Fruit fly (Drosophila melanogaster): ENCODE results near the gene CG9512.

Gene CG9512

DNA sequence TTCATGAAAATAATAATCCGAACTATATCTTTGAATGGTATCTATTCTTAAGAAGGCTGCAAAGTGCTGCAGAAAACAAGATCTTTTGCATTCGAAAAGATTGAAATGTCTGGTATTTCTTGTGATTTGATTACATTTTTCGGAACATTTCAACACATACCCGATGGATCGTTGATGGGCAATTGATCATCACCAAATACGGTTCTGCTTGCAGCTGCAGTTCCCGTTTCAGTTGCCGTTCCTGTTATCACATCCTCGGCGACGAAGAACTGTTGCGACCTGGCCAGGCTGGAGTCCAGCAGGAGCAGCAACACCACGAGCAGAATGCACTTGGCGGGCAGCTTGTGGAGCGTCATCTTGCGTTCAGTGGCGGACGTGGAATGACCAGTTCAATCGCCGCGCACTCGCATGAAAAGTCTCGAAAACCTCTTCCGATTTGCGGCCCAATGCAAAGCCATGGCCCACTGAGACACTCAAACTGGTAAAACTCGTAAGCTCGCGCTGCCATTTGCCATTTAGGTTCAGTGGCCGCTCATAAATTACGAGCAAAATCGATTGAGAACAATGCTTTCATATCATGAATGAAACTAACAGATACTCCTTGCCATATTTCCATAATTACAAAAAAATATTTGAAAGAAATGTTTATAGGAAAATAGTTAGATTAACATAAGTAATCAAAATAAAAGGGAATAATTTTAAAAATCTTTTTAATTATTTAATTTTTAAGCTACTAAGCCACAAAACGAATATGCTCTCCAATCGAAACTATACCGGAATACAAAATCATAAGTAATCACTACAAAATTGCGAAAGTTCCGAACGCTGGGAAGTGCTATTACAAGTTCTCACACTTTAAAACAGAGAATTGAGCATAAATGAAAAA lies 5.4 kb upstream of the CG9512 start, which contains the start of gene CG14406 (continued):
- TF ChIP-seq Pdp1 (GFP tag; optimal IDR thresholded peaks at IDR 0.05) (no peak), Side (GFP tag; optimal IDR thresholded peaks at IDR 0.05) (no peak), ewg (GFP tag; optimal IDR thresholded peaks at IDR 0.05) (no peak), rib (GFP tag; IDR thresholded peaks at IDR 0.05) (no peak), Drgx (GFP tag; IDR thresholded peaks at IDR 0.05) (0 out of 2 replicates have a peak, but pooled peaks have one; percentile 39), CG32767 (GFP tag; IDR thresholded peaks at IDR 0.05) (no peak), CG4617 (GFP tag; optimal IDR thresholded peaks at IDR 0.05; ENCODE audit: borderline replicate concordance) (no peak), Rx (GFP tag; IDR thresholded peaks at IDR 0.05) (no peak), inv (GFP tag; IDR thresholded peaks at IDR 0.05; ENCODE audit: partially characterized antibody) (no peak), CG17829 (tag; optimal IDR thresholded peaks at IDR 0.05) (no peak), pita (GFP tag; optimal IDR thresholded peaks at IDR 0.05) (no peak), cad (GFP tag; optimal IDR thresholded peaks at IDR 0.05) (no peak), HLH54F (GFP tag; optimal IDR thresholded peaks at IDR 0.05) (no peak), CG5953 (GFP tag; IDR thresholded peaks at IDR 0.05) (0 out of 2 replicates have a peak, but pooled peaks have one; percentile 34), Dbx (GFP tag; IDR thresholded peaks at IDR 0.05) (no peak), lilli (GFP tag; optimal IDR thresholded peaks at IDR 0.05) (no peak), CG10321 (GFP tag; IDR thresholded peaks at IDR 0.05) (no peak), CG7556 (GFP tag; optimal IDR thresholded peaks at IDR 0.05) (no peak), ab (GFP tag; optimal IDR thresholded peaks at IDR 0.05) (no peak), CG1792 (GFP tag; optimal IDR thresholded peaks at IDR 0.05) (no peak), Scr (GFP tag; IDR thresholded peaks at IDR 0.05; ENCODE audit: partially characterized antibody) (no peak), HLH3B (GFP tag; IDR thresholded peaks at IDR 0.05) (no peak), Lpt (GFP tag; optimal IDR thresholded peaks at IDR 0.05) (peak; percentile 75), CG14965 (GFP tag; optimal IDR thresholded peaks at IDR 0.05; ENCODE audit: borderline replicate concordance) (peak; percentile 84), CG11093 (GFP tag; IDR thresholded peaks at IDR 0.05) (no peak), ase (GFP tag; IDR thresholded peaks at IDR 0.05) (0 out of 3 replicates have a peak, but pooled peaks have one; percentile 15), Med (GFP tag) (peak; percentile 48), CG12219 (GFP tag; optimal IDR thresholded peaks at IDR 0.05) (no peak), CG6813 (GFP tag; optimal IDR thresholded peaks at IDR 0.05) (no peak)

DNA sequence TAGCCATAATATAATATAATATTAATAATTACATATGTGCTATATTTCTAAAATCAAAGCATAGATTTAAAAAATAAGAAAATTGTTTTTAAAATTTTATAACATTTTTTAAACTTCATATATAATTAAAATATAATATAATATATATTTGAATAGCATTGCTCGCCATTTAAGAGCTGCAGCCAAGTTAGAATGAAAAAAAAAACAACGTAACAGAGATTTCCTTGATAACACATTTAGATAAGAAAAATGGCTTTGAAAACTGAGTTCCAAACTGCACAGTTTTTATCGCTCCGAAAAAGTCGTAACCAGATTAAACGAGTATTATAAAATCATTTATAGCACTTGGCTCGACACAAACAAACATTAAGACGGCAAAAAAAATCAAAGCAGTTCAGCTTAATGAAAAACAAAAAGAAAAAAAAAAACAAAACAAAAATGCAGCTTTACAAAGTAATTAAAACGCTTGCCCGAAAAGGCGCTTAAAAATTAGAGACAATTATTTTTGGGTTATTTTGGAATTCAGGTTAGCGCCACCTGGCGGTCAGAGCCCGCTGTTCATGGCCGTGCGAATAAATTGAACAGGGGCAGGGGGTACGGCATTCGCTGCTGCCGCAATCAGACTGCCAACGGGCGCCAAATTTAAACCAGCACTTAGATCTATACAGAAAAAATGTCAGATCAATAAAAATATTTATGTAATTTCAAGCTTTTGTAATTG lies 4.5 kb upstream of the CG9512 start, which contains the start of gene fiz:
Gene fiz, minus strand, starts transcription at position 51 of the 721 bp plus-strand sequence.
- peak; percentile 9 for TF ChIP-seq sd (tag; optimal IDR thresholded peaks at IDR 0.05)
- no peak for TF ChIP-seq schlank (tag; optimal IDR thresholded peaks at IDR 0.05)
- TF ChIP-seq CG32532 (GFP tag; IDR thresholded peaks at IDR 0.05) = peak; percentile 19; the same call in 1 of the 2 replicates
- peak; percentile 88 for TF ChIP-seq CTCF (GFP tag; optimal IDR thresholded peaks at IDR 0.05)
- no peak for TF ChIP-seq Hsf (GFP tag; optimal IDR thresholded peaks at IDR 0.05)
- no peak for TF ChIP-seq Dek (tag; optimal IDR thresholded peaks at IDR 0.05)
- no peak for TF ChIP-seq fd102C (GFP tag; optimal IDR thresholded peaks at IDR 0.05)
- 0 out of 4 replicates have a peak, but pooled peaks have one; percentile 40 for TF ChIP-seq chinmo (GFP tag; IDR thresholded peaks at IDR 0.05; ENCODE audit: partially characterized antibody)
- TF ChIP-seq Nf-YB (GFP tag; optimal IDR thresholded peaks at IDR 0.05) = no peak
- peak; percentile 9 for TF ChIP-seq gem (tag; optimal IDR thresholded peaks at IDR 0.05)
- no peak for TF ChIP-seq Elba2 (GFP tag; optimal IDR thresholded peaks at IDR 0.05)
- no peak for TF ChIP-seq ttk (GFP tag; IDR thresholded peaks at IDR 0.05)
- no peak for TF ChIP-seq Taf1 (GFP tag; IDR thresholded peaks at IDR 0.05)
- TF ChIP-seq ara (GFP tag; IDR thresholded peaks at IDR 0.05) = 0 out of 2 replicates have a peak, but pooled peaks have one; percentile 5
- no peak for TF ChIP-seq bigmax (GFP tag; optimal IDR thresholded peaks at IDR 0.05)
- TF ChIP-seq CG2199 (GFP tag; IDR thresholded peaks at IDR 0.05) = 0 out of 3 replicates have a peak, but pooled peaks have one; percentile 71
- TF ChIP-seq CG14965 (GFP tag; optimal IDR thresholded peaks at IDR 0.05; ENCODE audit: borderline replicate concordance) = peak; percentile 55
- TF ChIP-seq az2 (GFP tag; optimal IDR thresholded peaks at IDR 0.05) = no peak
- TF ChIP-seq crol (GFP tag; IDR thresholded peaks at IDR 0.05) = peak; percentile 10; the same call in 1 of the 2 replicates
- TF ChIP-seq Med (GFP tag) = peak; percentile 57
- no peak for TF ChIP-seq NC2α (GFP tag; optimal IDR thresholded peaks at IDR 0.05)
- TF ChIP-seq Abd-B (GFP tag; optimal IDR thresholded peaks at IDR 0.05) = no peak
